Worm (Caenorhabditis elegans): Measurements from ENCODE around the gene C36C9.5.
"Not testable (repeated sequence)": the region's sequence is repeated elsewhere in the genome, so short reads cannot be mapped to it uniquely, and the experiment has no call there.

ce11 chrX:1742530-1742929 lies 38.8 kb upstream of the C36C9.5 start, which contains the start of gene Y75D11A.2:
- TF ChIP-seq flt-1, ztf-23 (GFP tag; IDR thresholded peaks at IDR 0.05): not testable (repeated sequence)
